Fruit fly (Drosophila melanogaster): ENCODE measurements around the gene Atg4b.
A peak's percentile ranks its signal among the peaks of the same experiment; 100 is the strongest.

Atg4b gene

DNA sequence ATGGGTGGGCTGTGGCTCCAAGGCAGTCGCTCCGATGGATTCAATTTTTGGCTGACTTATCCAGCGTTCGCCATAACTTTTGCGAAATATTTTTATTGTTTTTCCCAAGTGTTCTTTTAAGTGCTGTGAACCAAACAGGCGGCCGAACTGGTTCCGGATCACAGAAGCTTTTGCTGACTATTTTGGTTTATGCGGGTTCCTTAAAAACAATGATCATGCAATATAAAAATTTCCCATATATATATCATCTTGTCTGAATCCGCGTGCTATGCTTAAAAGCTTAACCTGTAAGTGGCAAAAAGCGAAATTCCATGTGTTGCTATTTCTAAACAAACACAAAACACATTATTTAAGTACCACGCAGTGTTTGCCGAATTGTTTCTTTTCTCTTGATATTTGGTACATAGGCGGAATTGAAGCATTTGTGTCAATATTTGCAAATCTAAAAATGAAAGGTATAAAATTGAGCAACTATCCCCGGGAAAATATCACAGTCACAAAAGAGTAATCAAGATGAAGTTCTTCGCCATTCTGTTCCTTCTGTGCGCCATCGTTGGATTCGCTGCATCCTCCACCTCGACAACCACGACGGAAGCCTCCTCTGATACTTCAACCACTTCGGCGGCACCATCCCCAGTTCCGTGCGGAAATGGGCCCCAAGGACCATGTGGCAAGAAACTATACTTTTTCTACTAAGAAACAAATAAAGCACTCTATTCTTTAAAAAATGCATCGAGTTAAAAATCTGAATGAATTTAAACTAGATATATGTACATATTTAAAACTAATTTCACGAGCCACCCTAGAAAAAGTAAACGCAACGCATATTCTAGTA is 36.6 kb downstream of the Atg4b start, which contains the start of the genes CG6276 and CG44040 (continued):
- TF ChIP-seq Nf-YB (GFP tag; optimal IDR thresholded peaks at IDR 0.05), result no peak
- peak; percentile 62; the same call in 1 of the 2 replicates for TF ChIP-seq Atf6 (GFP tag; IDR thresholded peaks at IDR 0.05)
- TF ChIP-seq chif (GFP tag; optimal IDR thresholded peaks at IDR 0.05), result peak in 1 of 2 experiments; percentile 25
- peak; percentile 25 for TF ChIP-seq CG4854 (GFP tag; optimal IDR thresholded peaks at IDR 0.05)
- TF ChIP-seq CG15601 (tag; optimal IDR thresholded peaks at IDR 0.05), result peak; percentile 10
- peak; percentile 60 for TF ChIP-seq caup (GFP tag; optimal IDR thresholded peaks at IDR 0.05; ENCODE audit: severe bottlenecking)
- TF ChIP-seq p53 (GFP tag; optimal IDR thresholded peaks at IDR 0.05), result peak; percentile 23
- TF ChIP-seq CG2199 (GFP tag; IDR thresholded peaks at IDR 0.05), result no peak
- peak; percentile 6 for TF ChIP-seq cwo (GFP tag; optimal IDR thresholded peaks at IDR 0.05)
- peak; percentile 32 for TF ChIP-seq Antp (GFP tag; optimal IDR thresholded peaks at IDR 0.05)
- TF ChIP-seq sd (tag; optimal IDR thresholded peaks at IDR 0.05), result peak; percentile 14
- peak; percentile 39 for TF ChIP-seq fd64A (GFP tag; optimal IDR thresholded peaks at IDR 0.05)
- TF ChIP-seq zf30C (GFP tag; optimal IDR thresholded peaks at IDR 0.05), result no peak
- no peak for TF ChIP-seq cas (GFP tag; IDR thresholded peaks at IDR 0.05)
- peak; percentile 33 for TF ChIP-seq pum (GFP tag; optimal IDR thresholded peaks at IDR 0.05)
- TF ChIP-seq TFAM (GFP tag; optimal IDR thresholded peaks at IDR 0.05), result no peak
- peak; percentile 99 for TF ChIP-seq CG4820 (GFP tag; optimal IDR thresholded peaks at IDR 0.05)
- peak; percentile 26 for TF ChIP-seq mam (GFP tag; optimal IDR thresholded peaks at IDR 0.05)
- TF ChIP-seq Ets97D (GFP tag; optimal IDR thresholded peaks at IDR 0.05), result peak; percentile 28
- peak; percentile 52 for TF ChIP-seq tx (GFP tag; optimal IDR thresholded peaks at IDR 0.05)
- 0 out of 3 replicates have a peak, but pooled peaks have one; percentile 27 for TF ChIP-seq Optix (GFP tag; IDR thresholded peaks at IDR 0.05)
- 0 out of 2 replicates have a peak, but pooled peaks have one; percentile 14 for TF ChIP-seq klu (GFP tag; IDR thresholded peaks at IDR 0.05)
- peak; percentile 16 for TF ChIP-seq en (GFP tag; optimal IDR thresholded peaks at IDR 0.05)
- 0 out of 2 replicates have a peak, but pooled peaks have one; percentile 23 for TF ChIP-seq HLH3B (GFP tag; IDR thresholded peaks at IDR 0.05)
- no peak for TF ChIP-seq bbx (GFP tag; IDR thresholded peaks at IDR 0.05; ENCODE audit: partially characterized antibody)
- TF ChIP-seq CG31224 (GFP tag; IDR thresholded peaks at IDR 0.05), result no peak
- TF ChIP-seq vfl (GFP tag; optimal IDR thresholded peaks at IDR 0.05), result peak; percentile 23
- TF ChIP-seq HLH4C (GFP tag; IDR thresholded peaks at IDR 0.05; ENCODE audit: partially characterized antibody), result no peak
- peak; percentile 9; the same call in 1 of the 2 replicates for TF ChIP-seq al (GFP tag; IDR thresholded peaks at IDR 0.05)
- peak; percentile 54; the same call in 1 of the 2 replicates for TF ChIP-seq CG14014 (GFP tag; IDR thresholded peaks at IDR 0.05)
- no peak for TF ChIP-seq ERR (GFP tag; optimal IDR thresholded peaks at IDR 0.05)
- TF ChIP-seq jing (GFP tag; optimal IDR thresholded peaks at IDR 0.05), result no peak
- TF ChIP-seq CG7556 (GFP tag; optimal IDR thresholded peaks at IDR 0.05), result peak; percentile 40
- no peak for TF ChIP-seq CTCF (GFP tag; optimal IDR thresholded peaks at IDR 0.05)
- no peak for TF ChIP-seq repo (GFP tag; optimal IDR thresholded peaks at IDR 0.05)
- TF ChIP-seq CG4282 (GFP tag; optimal IDR thresholded peaks at IDR 0.05), result no peak
- TF ChIP-seq sug (tag; optimal IDR thresholded peaks at IDR 0.05), result peak; percentile 49
- TF ChIP-seq Sox102F (GFP tag; optimal IDR thresholded peaks at IDR 0.05), result peak; percentile 35
- peak; percentile 77 for TF ChIP-seq MBD-R2 (GFP tag; IDR thresholded peaks at IDR 0.05)
- TF ChIP-seq grau (tag; optimal IDR thresholded peaks at IDR 0.05), result peak; percentile 54
- peak; percentile 23 for TF ChIP-seq Asciz (GFP tag; optimal IDR thresholded peaks at IDR 0.05)
- peak; percentile 14 for TF ChIP-seq CG33213 (GFP tag; optimal IDR thresholded peaks at IDR 0.05)
- 0 out of 3 replicates have a peak, but pooled peaks have one; percentile 30 for TF ChIP-seq CG14050 (GFP tag; IDR thresholded peaks at IDR 0.05)
- peak; percentile 40; the same call in 1 of the 3 replicates for TF ChIP-seq Dbx (GFP tag; IDR thresholded peaks at IDR 0.05)
- TF ChIP-seq CG10654 (GFP tag; optimal IDR thresholded peaks at IDR 0.05), result peak; percentile 23
- TF ChIP-seq CG9215 (GFP tag; IDR thresholded peaks at IDR 0.05), result peak; percentile 46; the same call in 1 of the 2 replicates
- no peak for TF ChIP-seq CG16813 (GFP tag; IDR thresholded peaks at IDR 0.05; ENCODE audit: partially characterized antibody)
- TF ChIP-seq nom (GFP tag; optimal IDR thresholded peaks at IDR 0.05), result peak; percentile 15
- peak; percentile 40 for TF ChIP-seq CG4424 (GFP tag; optimal IDR thresholded peaks at IDR 0.05)
